Fruit fly (Drosophila melanogaster): ENCODE results near the gene anchor.

dm6 chr3L:17657728-17658379 is 36.2 kb downstream of the anchor start:
- TF ChIP-seq pan (optimal IDR thresholded peaks at IDR 0.05) (no peak), Dll (optimal IDR thresholded peaks at IDR 0.05) (no peak), psq (optimal IDR thresholded peaks at IDR 0.05) (no peak), CG8478 (optimal IDR thresholded peaks at IDR 0.05) (no peak), usp (GFP tag; optimal IDR thresholded peaks at IDR 0.05) (no peak)

Data from whole organism.